Fruit fly (Drosophila melanogaster): ENCODE measurements around the gene crp.

The crp gene

dm6 chr2L:16287602-16288392 lies at the start of gene crp, which contains the start of gene pkaap (continued):
- TF ChIP-seq CG7556 (GFP tag; optimal IDR thresholded peaks at IDR 0.05): peak; percentile 65
- no peak for TF ChIP-seq Taf1 (GFP tag; IDR thresholded peaks at IDR 0.05)
- no peak for TF ChIP-seq CG1024 (GFP tag; IDR thresholded peaks at IDR 0.05)
- no peak for TF ChIP-seq bbx (GFP tag; IDR thresholded peaks at IDR 0.05; ENCODE audit: partially characterized antibody)
- TF ChIP-seq CG18764 (GFP tag; optimal IDR thresholded peaks at IDR 0.05): peak; percentile 81
- TF ChIP-seq CG17829 (tag; optimal IDR thresholded peaks at IDR 0.05): peak; percentile 74
- peak; percentile 82 for TF ChIP-seq Bdp1 (GFP tag; optimal IDR thresholded peaks at IDR 0.05)
- TF ChIP-seq CG3281 (GFP tag; optimal IDR thresholded peaks at IDR 0.05): peak; percentile 57
- peak; percentile 60 for TF ChIP-seq hkb (optimal IDR thresholded peaks at IDR 0.05)
- no peak for TF ChIP-seq hkb (GFP tag; IDR thresholded peaks at IDR 0.05)
- no peak for TF ChIP-seq vvl (GFP tag; IDR thresholded peaks at IDR 0.05)
- no peak for TF ChIP-seq wdn (GFP tag; IDR thresholded peaks at IDR 0.05)
- peak; percentile 82 for TF ChIP-seq emc (GFP tag; optimal IDR thresholded peaks at IDR 0.05)
- TF ChIP-seq CG4424 (GFP tag; optimal IDR thresholded peaks at IDR 0.05): peak; percentile 75
- peak; percentile 89 for TF ChIP-seq HLH54F (GFP tag; optimal IDR thresholded peaks at IDR 0.05)
- TF ChIP-seq CG8388 (GFP tag; optimal IDR thresholded peaks at IDR 0.05): peak; percentile 54
- peak; percentile 61 for TF ChIP-seq CG1233 (GFP tag; optimal IDR thresholded peaks at IDR 0.05)
- no peak for TF ChIP-seq Dfd (GFP tag; optimal IDR thresholded peaks at IDR 0.05)
- TF ChIP-seq CG7786 (GFP tag; optimal IDR thresholded peaks at IDR 0.05): peak; percentile 76
- peak; percentile 94 for TF ChIP-seq Jarid2 (GFP tag; optimal IDR thresholded peaks at IDR 0.05)
- peak; percentile 84 for TF ChIP-seq CrebB (tag; optimal IDR thresholded peaks at IDR 0.05)
- TF ChIP-seq CG11723 (GFP tag; optimal IDR thresholded peaks at IDR 0.05): peak; percentile 23
- TF ChIP-seq gro (GFP tag; optimal IDR thresholded peaks at IDR 0.05): peak; percentile 89
- no peak for TF ChIP-seq Lim3 (GFP tag; IDR thresholded peaks at IDR 0.05)
- no peak for TF ChIP-seq inv (GFP tag; IDR thresholded peaks at IDR 0.05; ENCODE audit: partially characterized antibody)
- TF ChIP-seq pho (GFP tag; optimal IDR thresholded peaks at IDR 0.05): peak; percentile 83
- TF ChIP-seq salm (tag; optimal IDR thresholded peaks at IDR 0.05): peak; percentile 40
- TF ChIP-seq CG6175 (GFP tag; IDR thresholded peaks at IDR 0.05): no peak
- no peak for TF ChIP-seq chm (GFP tag; IDR thresholded peaks at IDR 0.05)
- TF ChIP-seq Ptx1 (GFP tag; IDR thresholded peaks at IDR 0.05): no peak
- peak; percentile 100 for TF ChIP-seq CG10979 (tag; optimal IDR thresholded peaks at IDR 0.05)
- peak; percentile 11 for TF ChIP-seq fd102C (GFP tag; optimal IDR thresholded peaks at IDR 0.05)
- TF ChIP-seq Max (GFP tag; optimal IDR thresholded peaks at IDR 0.05): peak; percentile 86
- TF ChIP-seq Hr39 (optimal IDR thresholded peaks at IDR 0.05): no peak
- TF ChIP-seq danr (GFP tag; IDR thresholded peaks at IDR 0.05): no peak
- TF ChIP-seq CG8765 (GFP tag; IDR thresholded peaks at IDR 0.05): no peak
- peak; percentile 45 for TF ChIP-seq Elba2 (GFP tag; optimal IDR thresholded peaks at IDR 0.05)
- TF ChIP-seq disco-r (GFP tag; optimal IDR thresholded peaks at IDR 0.05): peak; percentile 60
- TF ChIP-seq CG7271 (tag; optimal IDR thresholded peaks at IDR 0.05): peak; percentile 51
- TF ChIP-seq CG8924 (tag; optimal IDR thresholded peaks at IDR 0.05): peak; percentile 49
- TF ChIP-seq esg (GFP tag; conservative IDR thresholded peaks at IDR 0.05): no peak
- TF ChIP-seq zf30C (GFP tag; optimal IDR thresholded peaks at IDR 0.05): peak; percentile 71
- TF ChIP-seq tap (tag; optimal IDR thresholded peaks at IDR 0.05): peak; percentile 35
- no peak for TF ChIP-seq gce (GFP tag; IDR thresholded peaks at IDR 0.05)
- TF ChIP-seq CG2875 (GFP tag; optimal IDR thresholded peaks at IDR 0.05): peak; percentile 62
- TF ChIP-seq dysf (GFP tag; IDR thresholded peaks at IDR 0.05): no peak
- no peak for TF ChIP-seq ham (GFP tag; IDR thresholded peaks at IDR 0.05)
- TF ChIP-seq Rfx (GFP tag; IDR thresholded peaks at IDR 0.05): no peak
- peak; percentile 73 for TF ChIP-seq CG3163 (GFP tag; optimal IDR thresholded peaks at IDR 0.05)
- no peak for TF ChIP-seq nerfin-2 (GFP tag; IDR thresholded peaks at IDR 0.05; ENCODE audit: partially characterized antibody)
- TF ChIP-seq sob (GFP tag; IDR thresholded peaks at IDR 0.05): no peak

All from whole organism, embryonic.